Fruit fly (Drosophila melanogaster) whole organism, embryonic: ENCODE measurements around the gene CG44476.

Source experiments
- Atf3 ChIP-seq: fragments of 200-800 bp; sonication (Bioruptor generic); optimal IDR thresholded peaks from 3 replicates; lab custom pipeline; 2016; ENCODE audit warnings: missing biosample characterization, missing genetic modification characterization
- CG10543 ChIP-seq: fragments of 200-800 bp; sonication (Bioruptor generic); optimal IDR thresholded peaks from 3 replicates; lab custom pipeline; 2017; ENCODE audit warnings: missing biosample characterization, mild to moderate bottlenecking, missing genetic modification characterization, moderate library complexity
- CG13894 ChIP-seq: fragments of 200-800 bp; sonication (Bioruptor generic); optimal IDR thresholded peaks from 3 replicates; lab custom pipeline; 2018; ENCODE audit warnings: missing biosample characterization, mild to moderate bottlenecking, missing genetic modification characterization, moderate library complexity
- CG15696 ChIP-seq: fragments of 200-800 bp; sonication (Bioruptor generic); optimal IDR thresholded peaks from 2 replicates; lab custom pipeline; 2019; ENCODE audit warnings: missing biosample characterization, mild to moderate bottlenecking, missing genetic modification characterization, moderate library complexity
- CG16779 ChIP-seq: fragments of 200-800 bp; sonication (Bioruptor generic); IDR thresholded peaks from 2 replicates; pipeline ENCODE4 v1.3.6; 2022; ENCODE audit warnings: missing biosample characterization, missing genetic modification characterization
- CG18619 ChIP-seq: fragments of 200-800 bp; sonication (Bioruptor generic); optimal IDR thresholded peaks from 3 replicates; lab custom pipeline; 2017; ENCODE audit warnings: missing biosample characterization, mild to moderate bottlenecking, missing genetic modification characterization
- CG31224 ChIP-seq: fragments of 200-800 bp; sonication (Bioruptor generic); IDR thresholded peaks from 2 replicates; pipeline ENCODE4 v1.3.6; 2022; ENCODE audit warnings: missing biosample characterization, missing genetic modification characterization
- CG4282 ChIP-seq: fragments of 200-800 bp; sonication (Bioruptor generic); optimal IDR thresholded peaks from 2 replicates; lab custom pipeline; 2016; ENCODE audit warnings: missing biosample characterization, missing genetic modification characterization
- CG6175 ChIP-seq: fragments of 200-800 bp; sonication (Bioruptor generic); IDR thresholded peaks from 3 replicates; pipeline ENCODE4 v1.3.6; 2022; ENCODE audit warnings: missing biosample characterization, missing genetic modification characterization
- CG6791 ChIP-seq: fragments of 200-800 bp; sonication (Bioruptor generic); IDR thresholded peaks from 3 replicates; pipeline ENCODE4 v1.3.6; 2022; ENCODE audit warnings: missing biosample characterization, missing genetic modification characterization; ENCODE audit not compliant: partially characterized antibody
- CG6854 ChIP-seq: fragments of 200-800 bp; sonication (Bioruptor generic); optimal IDR thresholded peaks from 3 replicates; lab custom pipeline; 2017; ENCODE audit warnings: missing biosample characterization, mild to moderate bottlenecking, missing genetic modification characterization
- CG7745 ChIP-seq: fragments of 200-800 bp; sonication (Bioruptor generic); optimal IDR thresholded peaks from 2 replicates; lab custom pipeline; 2018; ENCODE audit warnings: missing biosample characterization, mild to moderate bottlenecking, missing genetic modification characterization, moderate library complexity
- CG8089 ChIP-seq: fragments of 200-800 bp; sonication (Bioruptor generic); optimal IDR thresholded peaks from 3 replicates; lab custom pipeline; 2016; ENCODE audit warnings: missing biosample characterization, missing genetic modification characterization
- CG9609 ChIP-seq: fragments of 200-800 bp; sonication (Bioruptor generic); optimal IDR thresholded peaks from 3 replicates; lab custom pipeline; 2016; ENCODE audit warnings: missing biosample characterization, missing genetic modification characterization
- CG9817 ChIP-seq: fragments of 200-800 bp; sonication (Bioruptor generic); optimal IDR thresholded peaks from 2 replicates; lab custom pipeline; 2018; ENCODE audit warnings: missing biosample characterization, mild to moderate bottlenecking, missing genetic modification characterization, moderate library complexity
- CkIIα-i1 ChIP-seq: fragments of 200-800 bp; sonication (Bioruptor generic); IDR thresholded peaks from 2 replicates; pipeline ENCODE4 v1.3.6; 2022; ENCODE audit warnings: missing biosample characterization, missing genetic modification characterization
- CoRest ChIP-seq: fragments of 200-800 bp; sonication (Bioruptor generic); optimal IDR thresholded peaks from 3 replicates; lab custom pipeline; 2018; ENCODE audit warnings: missing biosample characterization, mild to moderate bottlenecking, missing genetic modification characterization, moderate library complexity
- D ChIP-seq, 2 experiments: fragments of 200-800 bp in 1 of 2; fragments of >200 bp in 1 of 2; sonication (Bioruptor generic) in 1 of 2; optimal IDR thresholded peaks; 2 replicates in 1 of 2; 3 replicates in 1 of 2; lab custom pipeline; 2017; ENCODE audit warnings: mild to moderate bottlenecking in 1 of 2, missing biosample characterization in 1 of 2, missing genetic modification characterization in 1 of 2, missing genetic modification reagents in 1 of 2
- D19A ChIP-seq: fragments of 200-800 bp; optimal IDR thresholded peaks from 3 replicates; lab custom pipeline; 2019; ENCODE audit warnings: missing biosample characterization, mild to moderate bottlenecking, missing genetic modification characterization, moderate library complexity
- ERR ChIP-seq: fragments of 200-800 bp; sonication (Bioruptor generic); optimal IDR thresholded peaks from 2 replicates; lab custom pipeline; 2016; ENCODE audit warnings: missing biosample characterization, missing genetic modification characterization
- Eip74EF ChIP-seq, 2 experiments: fragments of 200-800 bp in 1 of 2; fragments of >200 bp in 1 of 2; sonication (Bioruptor generic) in 1 of 2; optimal IDR thresholded peaks; 2 replicates each; lab custom pipeline; 2017 to 2019; ENCODE audit warnings: missing biosample characterization in 2 of 2, missing genetic modification characterization in 2 of 2, mild to moderate bottlenecking in 1 of 2, moderate library complexity in 1 of 2
- Ets65A ChIP-seq: fragments of 200-800 bp; sonication (Bioruptor generic); peaks from one replicate; lab custom pipeline; 2016; ENCODE audit warnings: missing biosample characterization, missing genetic modification characterization
- Ets97D ChIP-seq: fragments of 200-800 bp; sonication (Bioruptor generic); optimal IDR thresholded peaks from 3 replicates; lab custom pipeline; 2016; ENCODE audit warnings: missing biosample characterization, missing genetic modification characterization
- GATAe ChIP-seq: fragments of 200-800 bp; sonication (Bioruptor generic); conservative IDR thresholded peaks from 2 replicates; pipeline ENCODE4 v1.3.6; 2022; ENCODE audit warnings: missing biosample characterization, missing genetic modification characterization
- Gsc ChIP-seq: fragments of 200-800 bp; sonication (Bioruptor generic); IDR thresholded peaks from 2 replicates; pipeline ENCODE4 v1.3.6; 2022; ENCODE audit warnings: missing biosample characterization, missing genetic modification characterization
- Hmr ChIP-seq: fragments of 200-800 bp; sonication (Bioruptor generic); optimal IDR thresholded peaks from 3 replicates; lab custom pipeline; 2017; ENCODE audit warnings: mild to moderate bottlenecking, missing biosample characterization, missing genetic modification reagents, missing genetic modification characterization
- Hr39 ChIP-seq: fragments of >200 bp; optimal IDR thresholded peaks from 2 replicates; lab custom pipeline; 2017
- Lhr ChIP-seq: fragments of 200-800 bp; sonication (Bioruptor generic); optimal IDR thresholded peaks from 3 replicates; lab custom pipeline; 2017; ENCODE audit warnings: mild to moderate bottlenecking, missing biosample characterization, missing genetic modification reagents, missing genetic modification characterization
- Mrtf ChIP-seq: fragments of 200-800 bp; sonication (Bioruptor generic); IDR thresholded peaks from 3 replicates; pipeline ENCODE4 v1.3.6; 2022; ENCODE audit warnings: missing biosample characterization, missing genetic modification characterization
- Oli ChIP-seq: fragments of 200-800 bp; sonication (Bioruptor generic); optimal IDR thresholded peaks from 2 replicates; lab custom pipeline; 2018; ENCODE audit warnings: missing biosample characterization, mild to moderate bottlenecking, missing genetic modification characterization, moderate library complexity
- Ravus ChIP-seq: fragments of 200-800 bp; sonication (Bioruptor generic); IDR thresholded peaks from 2 replicates; pipeline ENCODE4 v1.3.6; 2022; ENCODE audit warnings: missing biosample characterization, missing genetic modification characterization
- Sox102F ChIP-seq: fragments of 200-800 bp; sonication (Bioruptor generic); optimal IDR thresholded peaks from 2 replicates; lab custom pipeline; 2018; ENCODE audit warnings: missing biosample characterization, mild to moderate bottlenecking, missing genetic modification characterization, moderate library complexity
- Spps ChIP-seq: fragments of 200-800 bp; sonication (Bioruptor generic); optimal IDR thresholded peaks from 2 replicates; lab custom pipeline; 2018; ENCODE audit warnings: missing biosample characterization, mild to moderate bottlenecking, missing genetic modification characterization
- bab2 ChIP-seq: fragments of 200-800 bp; sonication (Bioruptor generic); optimal IDR thresholded peaks from 2 replicates; lab custom pipeline; 2016; ENCODE audit warnings: missing biosample characterization, missing genetic modification characterization
- cg ChIP-seq: fragments of 200-800 bp; sonication (Bioruptor generic); optimal IDR thresholded peaks from 3 replicates; lab custom pipeline; 2019; ENCODE audit warnings: missing biosample characterization, mild to moderate bottlenecking, missing genetic modification characterization, moderate library complexity
- ci ChIP-seq: fragments of 200-800 bp; sonication (Bioruptor generic); IDR thresholded peaks from 3 replicates; pipeline ENCODE4 v1.3.6; 2022; ENCODE audit warnings: missing biosample characterization, missing genetic modification characterization
- crp ChIP-seq, 2 experiments: fragments of 200-800 bp; sonication (Bioruptor generic); optimal IDR thresholded peaks; 2 replicates in 1 of 2; 3 replicates in 1 of 2; lab custom pipeline; 2017; ENCODE audit warnings: missing biosample characterization in 2 of 2, missing genetic modification characterization in 2 of 2, mild to moderate bottlenecking in 1 of 2, moderate library complexity in 1 of 2
- dmrt99B ChIP-seq: fragments of 200-800 bp; sonication (Bioruptor generic); optimal IDR thresholded peaks from 2 replicates; lab custom pipeline; 2018; ENCODE audit warnings: missing biosample characterization, mild to moderate bottlenecking, missing genetic modification characterization, moderate library complexity
- en ChIP-seq: fragments of 200-800 bp; sonication (Bioruptor generic); optimal IDR thresholded peaks from 2 replicates; lab custom pipeline; 2016; ENCODE audit warnings: missing biosample characterization, missing genetic modification characterization
- gce ChIP-seq: fragments of 200-800 bp; sonication (Bioruptor generic); IDR thresholded peaks from 3 replicates; pipeline ENCODE4 v1.3.6; 2022; ENCODE audit warnings: missing biosample characterization, missing genetic modification characterization
- gcm2 ChIP-seq: fragments of 200-800 bp; sonication (Bioruptor generic); optimal IDR thresholded peaks from 2 replicates; lab custom pipeline; 2016; ENCODE audit warnings: missing biosample characterization, missing genetic modification characterization
- kah ChIP-seq: fragments of 200-800 bp; sonication (Bioruptor generic); optimal IDR thresholded peaks from 2 replicates; lab custom pipeline; 2018; ENCODE audit warnings: missing biosample characterization, mild to moderate bottlenecking, missing genetic modification characterization
- klu ChIP-seq: fragments of 200-800 bp; sonication (Bioruptor generic); IDR thresholded peaks from 2 replicates; pipeline ENCODE4 v1.3.6; 2022; ENCODE audit warnings: missing biosample characterization, missing genetic modification characterization
- lbe ChIP-seq: fragments of 200-800 bp; sonication (Bioruptor generic); optimal IDR thresholded peaks from 2 replicates; lab custom pipeline; 2016; ENCODE audit warnings: missing biosample characterization, mild to moderate bottlenecking, missing genetic modification characterization
- lmd ChIP-seq: fragments of 200-800 bp; sonication (Bioruptor generic); IDR thresholded peaks from 2 replicates; pipeline ENCODE4 v1.3.6; 2022; ENCODE audit warnings: missing biosample characterization, missing genetic modification characterization
- nmo ChIP-seq: fragments of 200-800 bp; sonication (Bioruptor generic); optimal IDR thresholded peaks from 2 replicates; lab custom pipeline; 2018; ENCODE audit warnings: missing biosample characterization, mild to moderate bottlenecking, missing genetic modification characterization, moderate library complexity
- repo ChIP-seq: fragments of 200-800 bp; sonication (Bioruptor generic); optimal IDR thresholded peaks from 2 replicates; lab custom pipeline; 2016; ENCODE audit warnings: missing biosample characterization, missing genetic modification characterization
- seq ChIP-seq: fragments of 200-800 bp; sonication (Bioruptor generic); IDR thresholded peaks from 2 replicates; pipeline ENCODE4 v1.3.6; 2022; ENCODE audit warnings: missing biosample characterization, missing genetic modification characterization
- tio ChIP-seq: fragments of 200-800 bp; sonication (Bioruptor generic); optimal IDR thresholded peaks from 2 replicates; lab custom pipeline; 2017; ENCODE audit warnings: missing biosample characterization, missing genetic modification characterization, inconsistent platforms

The CG44476 gene

dm6 chr2L:18150393-18151133, 37.6 kb upstream of the CG44476 start (continued):
- TF ChIP-seq Mrtf (peak; percentile 58; the same call in 1 of the 3 replicates), Atf3 (GFP tag; lab: Kevin White, UChicago) (no peak), Oli (tag; lab: Kevin White, UChicago) (no peak), crp (GFP tag; optimal IDR thresholded peaks at IDR 0.05; lab: Kevin White, UChicago) (no peak), D (optimal IDR thresholded peaks at IDR 0.05; lab: Kevin White, UChicago) (no peak), D (GFP tag; optimal IDR thresholded peaks at IDR 0.05; lab: Kevin White, UChicago) (no peak), Ravus (no peak; the same call in 1 of the 2 replicates), Lhr (GFP tag; lab: Kevin White, UChicago) (no peak), CG4282 (GFP tag; lab: Kevin White, UChicago) (no peak), Ets65A (GFP tag; lab: Kevin White, UChicago) (peak; percentile 81), lbe (GFP tag; lab: Kevin White, UChicago) (peak; percentile 31), dmrt99B (tag; lab: Kevin White, UChicago) (peak; percentile 27), GATAe (GFP tag; lab: Robert Waterston, UW) (peak; percentile 23; the same call in 1 of the 2 replicates), repo (no peak), Spps (tag; lab: Kevin White, UChicago) (no peak), bab2 (no peak), nmo (GFP tag; lab: Kevin White, UChicago) (no peak), CG10543 (GFP tag; lab: Kevin White, UChicago) (peak; percentile 43), CG6854 (GFP tag; lab: Kevin White, UChicago) (no peak), CG31224 (GFP tag; lab: Robert Waterston, UW) (peak; percentile 57), D19A (no peak), ERR (GFP tag; lab: Kevin White, UChicago) (no peak), Gsc (GFP tag; lab: Robert Waterston, UW) (no peak), lmd (GFP tag; lab: Robert Waterston, UW) (peak; percentile 42; the same call in 1 of the 2 replicates), CG6175 (GFP tag; lab: Robert Waterston, UW) (no peak), CG15696 (tag; lab: Kevin White, UChicago) (peak; percentile 2), CG6791 (GFP tag; lab: Robert Waterston, UW) (no peak), Sox102F (GFP tag; lab: Kevin White, UChicago) (no peak), gce (0 out of 3 replicates have a peak, but pooled peaks have one; percentile 5), CG9817 (tag; lab: Kevin White, UChicago) (peak; percentile 48), seq (GFP tag; lab: Robert Waterston, UW) (no peak), CG8089 (GFP tag; lab: Kevin White, UChicago) (no peak), CG18619 (GFP tag; lab: Kevin White, UChicago) (peak; percentile 15), kah (GFP tag; lab: Kevin White, UChicago) (no peak), CG13894 (tag; lab: Kevin White, UChicago) (peak; percentile 19), klu (GFP tag; lab: Robert Waterston, UW) (no peak), CoRest (tag; lab: Kevin White, UChicago) (no peak), CG7745 (tag; lab: Kevin White, UChicago) (no peak), tio (GFP tag; lab: Kevin White, UChicago) (peak; percentile 36), CkIIα-i1 (GFP tag; lab: Robert Waterston, UW) (no peak), ci (GFP tag; lab: Robert Waterston, UW) (peak; percentile 61; the same call in 1 of the 3 replicates), en (GFP tag; lab: Kevin White, UChicago) (no peak), CG9609 (no peak), gcm2 (no peak), cg (peak; percentile 83), Eip74EF (GFP tag; optimal IDR thresholded peaks at IDR 0.05; lab: Kevin White, UChicago) (no peak), Hmr (no peak), Ets97D (GFP tag; lab: Kevin White, UChicago) (no peak), CG16779 (GFP tag; lab: Robert Waterston, UW) (no peak), Hr39 (no peak)
